Fruit fly (Drosophila melanogaster): ENCODE data around the gene Hakai.

Gene Hakai

DNA sequence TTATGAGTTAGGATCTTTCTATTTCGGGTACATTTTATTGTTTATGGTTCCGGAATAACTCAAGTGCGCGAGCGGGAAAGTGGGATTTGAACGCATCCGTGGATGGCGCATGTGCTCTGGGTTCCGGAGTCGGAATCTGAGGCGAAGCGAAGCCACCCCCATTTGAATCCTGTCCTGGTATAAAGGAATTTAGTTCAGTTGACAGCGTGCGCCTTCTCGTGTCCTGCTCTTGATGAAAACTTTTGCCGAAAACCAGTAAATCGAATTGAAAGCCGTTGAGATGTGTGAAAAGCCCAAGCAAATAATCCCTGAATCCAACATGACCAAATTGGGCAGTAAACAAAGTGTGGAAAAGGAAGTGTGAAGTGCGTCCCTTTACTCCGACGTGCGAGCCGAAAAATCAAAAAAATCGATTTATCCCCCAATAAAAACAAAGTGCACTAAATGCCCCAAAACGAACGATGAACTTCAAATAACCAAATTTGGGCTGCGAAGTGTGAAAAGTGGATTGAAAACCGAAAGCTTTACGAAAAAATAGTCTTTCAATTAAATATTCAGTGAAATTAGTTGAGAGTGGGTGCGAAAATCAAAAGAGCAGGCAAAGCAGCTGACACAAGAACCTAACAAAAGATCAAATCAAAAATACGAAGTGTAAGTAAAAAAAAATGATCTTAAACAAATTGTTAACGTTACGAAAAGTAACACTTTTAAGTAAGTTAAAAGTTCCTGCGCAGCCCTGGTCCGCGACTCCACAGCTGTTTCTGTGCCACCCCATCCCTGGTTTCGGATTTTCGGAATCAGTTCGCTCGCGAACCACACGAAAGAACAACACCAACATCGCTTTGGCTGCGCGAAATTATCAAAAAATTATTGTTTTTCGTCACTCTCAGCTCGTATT, 4.4 kb upstream of the Hakai start, which contains the start of gene Lar (continued):
- TF ChIP-seq CG4730 (GFP tag; IDR thresholded peaks at IDR 0.05), result 0 out of 2 replicates have a peak, but pooled peaks have one; percentile 9
- no peak for TF ChIP-seq kah (GFP tag; optimal IDR thresholded peaks at IDR 0.05)
- TF ChIP-seq CG7271 (tag; optimal IDR thresholded peaks at IDR 0.05), result peak; percentile 47
- TF ChIP-seq pnt (GFP tag; optimal IDR thresholded peaks at IDR 0.05), result peak; percentile 36
- 0 out of 2 replicates have a peak, but pooled peaks have one; percentile 43 for TF ChIP-seq peb (GFP tag; IDR thresholded peaks at IDR 0.05)
- TF ChIP-seq br (optimal IDR thresholded peaks at IDR 0.05), result no peak
- no peak for TF ChIP-seq exex (tag; optimal IDR thresholded peaks at IDR 0.05)
- peak; percentile 36 for TF ChIP-seq CG2116 (GFP tag; optimal IDR thresholded peaks at IDR 0.05)
- no peak for TF ChIP-seq CG1832 (GFP tag; optimal IDR thresholded peaks at IDR 0.05)
- TF ChIP-seq fd64A (GFP tag; optimal IDR thresholded peaks at IDR 0.05), result no peak
- no peak for TF ChIP-seq CG12104 (GFP tag; optimal IDR thresholded peaks at IDR 0.05)
- no peak for TF ChIP-seq CG6854 (GFP tag; optimal IDR thresholded peaks at IDR 0.05)
- no peak for TF ChIP-seq CG6175 (GFP tag; IDR thresholded peaks at IDR 0.05)
- no peak for TF ChIP-seq CG12744 (GFP tag; optimal IDR thresholded peaks at IDR 0.05)
- no peak for TF ChIP-seq NC2α (GFP tag; optimal IDR thresholded peaks at IDR 0.05)
- no peak for TF ChIP-seq schlank (tag; optimal IDR thresholded peaks at IDR 0.05)
- TF ChIP-seq org-1 (GFP tag; optimal IDR thresholded peaks at IDR 0.05), result peak; percentile 33
- peak; percentile 43; the same call in 1 of the 2 replicates for TF ChIP-seq CG14014 (GFP tag; IDR thresholded peaks at IDR 0.05)
- TF ChIP-seq tap (tag; optimal IDR thresholded peaks at IDR 0.05), result no peak
- TF ChIP-seq run (tag; optimal IDR thresholded peaks at IDR 0.05), result no peak
- TF ChIP-seq kay (GFP tag; optimal IDR thresholded peaks at IDR 0.05), result peak; percentile 39
- TF ChIP-seq jigr1 (GFP tag; IDR thresholded peaks at IDR 0.05), result no peak; the same call in 2 of the 3 replicates
- no peak for TF ChIP-seq mld (GFP tag; IDR thresholded peaks at IDR 0.05; ENCODE audit: partially characterized antibody)
- no peak for TF ChIP-seq Jarid2 (GFP tag; optimal IDR thresholded peaks at IDR 0.05)
- peak; percentile 73 for TF ChIP-seq B-H2 (GFP tag; optimal IDR thresholded peaks at IDR 0.05)
- TF ChIP-seq Dad (GFP tag; optimal IDR thresholded peaks at IDR 0.05), result peak; percentile 53
- peak; percentile 46 for TF ChIP-seq CG3163 (GFP tag; optimal IDR thresholded peaks at IDR 0.05)
- peak; percentile 56 for TF ChIP-seq CG8944 (GFP tag; optimal IDR thresholded peaks at IDR 0.05)
- peak; percentile 56 for TF ChIP-seq CG12155 (GFP tag; optimal IDR thresholded peaks at IDR 0.05)
- TF ChIP-seq bowl (GFP tag; IDR thresholded peaks at IDR 0.05), result no peak
- TF ChIP-seq Antp (GFP tag; optimal IDR thresholded peaks at IDR 0.05), result peak; percentile 74
- TF ChIP-seq CG3995 (GFP tag; optimal IDR thresholded peaks at IDR 0.05), result peak; percentile 96
- TF ChIP-seq CoRest (tag; optimal IDR thresholded peaks at IDR 0.05), result peak; percentile 57
- no peak for TF ChIP-seq CG2202 (tag; optimal IDR thresholded peaks at IDR 0.05)
- no peak for TF ChIP-seq Atf3 (GFP tag; optimal IDR thresholded peaks at IDR 0.05)
- peak; percentile 60 to 79 for TF ChIP-seq dpn (GFP tag; optimal IDR thresholded peaks at IDR 0.05)
- TF ChIP-seq CG6765 (GFP tag; optimal IDR thresholded peaks at IDR 0.05), result peak; percentile 50
- TF ChIP-seq Oaz (GFP tag; IDR thresholded peaks at IDR 0.05), result no peak; the same call in 1 of the 2 replicates
- peak; percentile 78 for TF ChIP-seq CG30403 (GFP tag; optimal IDR thresholded peaks at IDR 0.05)
- peak; percentile 35; the same call in 1 of the 2 replicates for TF ChIP-seq stc (GFP tag; IDR thresholded peaks at IDR 0.05)
- no peak for TF ChIP-seq Tbp (GFP tag; optimal IDR thresholded peaks at IDR 0.05)
- TF ChIP-seq her (GFP tag; optimal IDR thresholded peaks at IDR 0.05), result peak; percentile 67
- no peak for TF ChIP-seq prd (optimal IDR thresholded peaks at IDR 0.05)
- peak; percentile 65; the same call in 1 of the 3 replicates for TF ChIP-seq prd (GFP tag; IDR thresholded peaks at IDR 0.05)
- TF ChIP-seq CG1792 (GFP tag; optimal IDR thresholded peaks at IDR 0.05), result peak; percentile 35
- peak; percentile 10 for TF ChIP-seq CG10654 (GFP tag; optimal IDR thresholded peaks at IDR 0.05)
- no peak for TF ChIP-seq CG17802 (tag; optimal IDR thresholded peaks at IDR 0.05)
- TF ChIP-seq Camta (GFP tag; optimal IDR thresholded peaks at IDR 0.05), result peak; percentile 56
- peak; percentile 69 for TF ChIP-seq CG17361 (GFP tag; IDR thresholded peaks at IDR 0.05)
- TF ChIP-seq toy (GFP tag; IDR thresholded peaks at IDR 0.05), result no peak

All from whole organism, embryonic.